Fruit fly (Drosophila melanogaster) S2 (cell line): ENCODE results near the gene CG9706.

Source experiments
- CG8478 ChIP-seq: fragments of >200 bp; optimal IDR thresholded peaks from 2 replicates; lab custom pipeline; 2018
- CTCF ChIP-seq, 2 experiments: fragments of >200 bp; optimal IDR thresholded peaks; 2 replicates each; lab custom pipeline; 2018

DNA sequence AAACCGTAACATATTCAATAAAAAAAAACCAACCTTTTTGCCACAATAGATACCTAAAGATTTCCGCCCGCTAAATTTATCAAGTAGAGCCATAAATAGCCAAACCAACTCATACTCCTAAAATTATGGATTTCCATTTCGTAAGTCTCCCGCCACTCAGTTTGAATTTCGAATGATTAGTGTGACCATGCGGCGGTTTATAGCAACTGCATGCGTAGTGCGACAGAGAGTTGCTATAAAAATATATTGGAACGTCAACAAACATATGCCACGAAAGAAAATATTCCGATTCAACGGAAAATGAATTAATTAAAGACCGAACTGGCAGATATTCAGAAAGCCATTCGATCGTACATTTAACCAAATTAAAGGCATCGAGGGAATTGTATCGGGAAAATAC, at the start of gene CG9706:
- TF ChIP-seq CG8478 (lab: Kevin White, UChicago) (no peak), CTCF (optimal IDR thresholded peaks at IDR 0.05; lab: Kevin White, UChicago) (no peak)
